Worm (Caenorhabditis elegans) whole organism, midembryonic: Measurements from ENCODE around the gene F29B9.5.

Experiments used
- T22C8.4 ChIP-seq: fragments of 200-800 bp; sonication (Bioruptor generic); IDR thresholded peaks from 2 replicates; pipeline ENCODE4 v1.3.6; 2022; ENCODE audit warnings: missing genetic modification characterization, missing compliant biosample characterization
- cog-1 ChIP-seq: sonication (generic microtip); optimal IDR thresholded peaks from 2 replicates; lab custom pipeline; 2016; ENCODE audit warnings: missing genetic modification characterization, missing compliant biosample characterization
- flt-1 ChIP-seq: fragments of 200-800 bp; sonication (Bioruptor generic); IDR thresholded peaks from 2 replicates; pipeline ENCODE4 v1.3.6; 2022; ENCODE audit warnings: missing genetic modification characterization, missing compliant biosample characterization
- klf-2 ChIP-seq: fragments of 200-800 bp; sonication (Bioruptor generic); conservative IDR thresholded peaks from 2 replicates; pipeline ENCODE4 v1.3.6; 2022; ENCODE audit warnings: missing genetic modification reagents, missing genetic modification characterization, missing compliant biosample characterization
- med-1 ChIP-seq: sonication (generic microtip); optimal IDR thresholded peaks from 2 replicates; lab custom pipeline; 2017; ENCODE audit warnings: missing genetic modification characterization, mild to moderate bottlenecking, missing compliant biosample characterization, antibody characterized with exemption, missing genetic modification reagents; ENCODE audit not compliant: insufficient read depth
- ref-1 ChIP-seq: fragments of 200-800 bp; sonication (Bioruptor generic); conservative IDR thresholded peaks from 2 replicates; pipeline ENCODE4 v1.3.6; 2022; ENCODE audit warnings: missing genetic modification reagents, missing genetic modification characterization, missing compliant biosample characterization
- tab-1 ChIP-seq: fragments of 200-800 bp; sonication (Bioruptor generic); IDR thresholded peaks from 2 replicates; pipeline ENCODE4 v1.3.6; 2022; ENCODE audit warnings: missing genetic modification characterization, missing compliant biosample characterization
- ztf-23 ChIP-seq: fragments of 200-800 bp; sonication (Bioruptor generic); IDR thresholded peaks from 2 replicates; pipeline ENCODE4 v1.3.6; 2022; ENCODE audit warnings: missing genetic modification reagents, missing genetic modification characterization, missing compliant biosample characterization
- ztf-29 ChIP-seq: fragments of 200-800 bp; sonication (Bioruptor generic); IDR thresholded peaks from 2 replicates; pipeline ENCODE4 v1.3.6; 2022; ENCODE audit warnings: missing genetic modification reagents, missing genetic modification characterization, missing compliant biosample characterization

F29B9.5 gene

ce11 chrIV:4667835-4668234, 15.6 kb downstream of the F29B9.5 start:
- TF ChIP-seq tab-1 (GFP tag; lab: Robert Waterston, UW) = no peak
- TF ChIP-seq ztf-23 (GFP tag; lab: Robert Waterston, UW) = no peak
- no peak for TF ChIP-seq klf-2
- TF ChIP-seq cog-1 = no peak
- no peak for TF ChIP-seq flt-1 (GFP tag; lab: Robert Waterston, UW)
- TF ChIP-seq T22C8.4 (GFP tag; lab: Robert Waterston, UW) = no peak
- no peak for TF ChIP-seq ztf-29 (GFP tag; lab: Robert Waterston, UW)

DNA sequence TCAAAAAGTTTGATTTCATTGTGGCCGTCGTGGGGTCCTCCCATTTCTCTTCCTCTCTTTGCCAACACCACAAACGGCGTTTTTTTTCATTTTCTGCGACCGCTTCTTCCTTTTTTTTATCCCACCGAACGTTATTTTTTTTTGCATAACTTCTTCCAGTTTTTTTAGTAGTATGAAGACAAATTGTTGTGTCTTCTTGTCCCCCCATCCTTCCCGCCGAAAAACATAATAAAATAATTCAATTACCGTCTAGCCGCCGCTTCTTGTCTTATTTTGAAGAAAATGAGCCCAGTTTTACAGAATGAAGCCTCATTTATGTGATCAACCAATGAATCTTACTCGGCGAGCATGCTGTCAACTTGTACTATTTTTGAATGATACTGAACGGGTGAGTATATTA, 17.0 kb downstream of the F29B9.5 start, which contains the start of gene F29B9.12:
Gene F29B9.12 (plus strand): TSS at position 301 of the 400 bp plus-strand sequence.
- TF ChIP-seq ztf-23 (GFP tag; lab: Robert Waterston, UW) (no peak), flt-1 (GFP tag; lab: Robert Waterston, UW) (no peak), tab-1 (GFP tag; lab: Robert Waterston, UW) (no peak), T22C8.4 (GFP tag; lab: Robert Waterston, UW) (no peak), ztf-29 (GFP tag; lab: Robert Waterston, UW) (no peak), ref-1 (GFP tag; lab: Robert Waterston, UW) (no peak), cog-1 (no peak), klf-2 (no peak), med-1 (GFP tag; lab: Kevin White, UChicago) (no peak)

DNA sequence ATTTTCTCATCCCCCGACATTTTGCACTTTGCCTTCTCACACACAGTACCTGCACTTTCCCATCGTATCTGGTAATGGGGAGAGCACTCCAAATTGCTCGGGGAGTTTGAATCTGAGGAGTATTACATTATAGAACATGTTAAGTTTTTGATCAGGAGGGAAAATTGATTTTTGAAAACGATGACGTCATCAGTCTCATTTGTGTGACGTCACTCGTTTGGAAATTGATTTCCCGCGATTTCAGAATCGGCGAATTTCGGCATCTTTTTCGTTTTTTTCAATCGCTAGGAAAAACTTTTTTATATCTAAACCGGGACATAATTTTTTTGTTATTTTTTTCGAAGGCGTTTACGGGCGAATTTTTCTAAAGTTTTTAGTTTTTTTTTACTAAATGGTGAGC, 21.1 kb downstream of the F29B9.5 start:
- TF ChIP-seq klf-2 (no peak), ref-1 (GFP tag; lab: Robert Waterston, UW) (no peak), cog-1 (no peak), med-1 (GFP tag; lab: Kevin White, UChicago) (no peak), ztf-23 (GFP tag; lab: Robert Waterston, UW) (no peak), flt-1 (GFP tag; lab: Robert Waterston, UW) (no peak), tab-1 (GFP tag; lab: Robert Waterston, UW) (no peak)

DNA sequence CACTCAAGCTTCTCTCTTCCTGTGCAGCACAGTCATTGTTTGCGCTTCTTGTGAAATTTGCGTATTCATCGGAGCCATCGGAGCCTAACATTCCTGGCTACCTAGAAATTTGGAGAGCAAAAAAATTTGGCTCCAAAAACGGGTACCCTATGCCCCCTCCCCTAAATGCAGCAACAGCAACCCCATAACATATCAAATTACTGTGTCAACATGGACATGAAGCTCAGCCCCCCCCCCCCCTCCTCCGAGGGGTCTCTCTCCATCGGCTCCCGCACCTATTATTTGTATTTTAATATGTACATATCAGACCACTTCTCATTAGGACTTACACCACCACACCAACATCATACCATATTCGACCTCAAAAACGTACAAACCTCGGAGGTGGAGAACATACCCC, 22.1 kb downstream of the F29B9.5 start:
- TF ChIP-seq med-1 (GFP tag; lab: Kevin White, UChicago) = no peak
- TF ChIP-seq T22C8.4 (GFP tag; lab: Robert Waterston, UW) = no peak
- TF ChIP-seq flt-1 (GFP tag; lab: Robert Waterston, UW) = no peak
- TF ChIP-seq klf-2 = no peak
- no peak for TF ChIP-seq ztf-23 (GFP tag; lab: Robert Waterston, UW)
- TF ChIP-seq cog-1 = no peak
- no peak for TF ChIP-seq ztf-29 (GFP tag; lab: Robert Waterston, UW)
- no peak for TF ChIP-seq tab-1 (GFP tag; lab: Robert Waterston, UW)
- no peak for TF ChIP-seq ref-1 (GFP tag; lab: Robert Waterston, UW)

ce11 chrIV:4678718-4679117, 26.5 kb downstream of the F29B9.5 start, which contains the start of gene kin-36:
Gene kin-36, plus strand, starts transcription at chrIV:4679018.
- no peak for TF ChIP-seq ztf-29 (GFP tag; lab: Robert Waterston, UW)
- TF ChIP-seq cog-1 = no peak
- no peak for TF ChIP-seq klf-2
- TF ChIP-seq T22C8.4 (GFP tag; lab: Robert Waterston, UW) = no peak
- no peak for TF ChIP-seq flt-1 (GFP tag; lab: Robert Waterston, UW)
- TF ChIP-seq ztf-23 (GFP tag; lab: Robert Waterston, UW) = no peak
- no peak for TF ChIP-seq ref-1 (GFP tag; lab: Robert Waterston, UW)
- TF ChIP-seq tab-1 (GFP tag; lab: Robert Waterston, UW) = no peak
- TF ChIP-seq med-1 (GFP tag; lab: Kevin White, UChicago) = no peak

ce11 chrIV:4683149-4683548, 30.9 kb downstream of the F29B9.5 start:
- TF ChIP-seq ztf-29 (GFP tag; lab: Robert Waterston, UW) = no peak

- no peak for TF ChIP-seq klf-2
- TF ChIP-seq ztf-29 (GFP tag; lab: Robert Waterston, UW) = no peak
- no peak for TF ChIP-seq flt-1 (GFP tag; lab: Robert Waterston, UW)
Measured at ce11 chrIV:4686291-4686830, 34.1 kb downstream of the F29B9.5 start.

- TF ChIP-seq cog-1 = no peak
- no peak for TF ChIP-seq flt-1 (GFP tag; lab: Robert Waterston, UW)
- no peak for TF ChIP-seq ztf-29 (GFP tag; lab: Robert Waterston, UW)
- no peak for TF ChIP-seq ref-1 (GFP tag; lab: Robert Waterston, UW)
- TF ChIP-seq T22C8.4 (GFP tag; lab: Robert Waterston, UW) = no peak
- no peak for TF ChIP-seq klf-2
- no peak for TF ChIP-seq tab-1 (GFP tag; lab: Robert Waterston, UW)
- no peak for TF ChIP-seq med-1 (GFP tag; lab: Kevin White, UChicago)
- no peak for TF ChIP-seq ztf-23 (GFP tag; lab: Robert Waterston, UW)
Measured at ce11 chrIV:4686898-4687297, 34.7 kb downstream of the F29B9.5 start.

DNA sequence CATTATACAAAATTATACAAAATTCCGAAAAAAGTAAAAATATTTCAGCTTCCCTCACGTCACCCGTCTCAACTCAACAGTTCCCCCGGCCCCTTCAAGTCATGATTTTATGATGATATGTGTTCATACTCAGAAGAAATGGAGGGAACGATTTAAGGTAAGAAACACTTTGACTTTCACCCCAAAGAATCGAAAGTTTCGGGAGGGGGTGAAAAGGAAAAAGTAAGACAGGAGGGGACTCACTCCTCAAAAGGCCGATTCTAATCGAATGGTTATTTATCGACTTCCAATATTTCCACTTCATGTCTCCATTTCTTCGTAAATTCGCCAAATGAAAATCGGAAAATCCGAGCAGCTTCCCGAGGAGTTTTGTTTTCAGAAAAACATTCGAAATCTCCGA, 36.0 kb downstream of the F29B9.5 start, which contains the start of gene bus-4:
Gene bus-4 (plus strand): TSS at position 49 of the 400 bp plus-strand sequence.
- TF ChIP-seq ref-1 (GFP tag; lab: Robert Waterston, UW) = no peak
- no peak for TF ChIP-seq T22C8.4 (GFP tag; lab: Robert Waterston, UW)

DNA sequence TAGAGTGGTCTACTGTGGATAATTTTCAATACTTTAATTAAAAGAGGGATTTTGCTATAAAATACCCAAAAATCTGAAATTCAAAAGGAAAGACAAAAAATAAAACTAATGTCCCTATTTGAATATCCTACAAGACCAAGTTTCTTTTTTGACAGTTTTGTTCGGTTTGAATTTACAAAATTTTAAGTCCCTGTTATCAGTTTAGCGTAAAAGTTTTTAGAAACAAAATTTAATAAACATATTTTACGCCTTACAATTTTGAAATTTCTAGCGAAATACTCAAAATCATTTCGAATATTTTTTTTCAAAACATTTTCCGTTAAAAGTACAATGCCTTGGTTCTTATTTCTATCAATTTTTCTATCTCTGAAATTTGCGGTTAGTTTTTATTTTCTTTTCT, 40.2 kb downstream of the F29B9.5 start, which contains the start of gene spe-51:
Gene spe-51 (plus strand): TSS at position 301 of the 400 bp plus-strand sequence.
- TF ChIP-seq ztf-29 (GFP tag; lab: Robert Waterston, UW) (no peak), cog-1 (no peak), ztf-23 (GFP tag; lab: Robert Waterston, UW) (no peak), ref-1 (GFP tag; lab: Robert Waterston, UW) (no peak), T22C8.4 (GFP tag; lab: Robert Waterston, UW) (no peak), klf-2 (no peak), tab-1 (GFP tag; lab: Robert Waterston, UW) (no peak), flt-1 (GFP tag; lab: Robert Waterston, UW) (no peak), med-1 (GFP tag; lab: Kevin White, UChicago) (no peak)
